Fruit fly (Drosophila melanogaster): Measurements from ENCODE around the gene beta-Spec.

Gene beta-Spec

dm6 chrX:17682745-17683505 is 25.8 kb downstream of the beta-Spec start (continued):
- TF ChIP-seq NfI (GFP tag; optimal IDR thresholded peaks at IDR 0.05) (peak; percentile 45), CG8388 (GFP tag; optimal IDR thresholded peaks at IDR 0.05) (peak; percentile 46), Awh (GFP tag; IDR thresholded peaks at IDR 0.05) (peak; percentile 86), Hr39 (optimal IDR thresholded peaks at IDR 0.05) (no peak), Nf-YB (GFP tag; optimal IDR thresholded peaks at IDR 0.05) (peak; percentile 19), CG16863 (GFP tag; optimal IDR thresholded peaks at IDR 0.05) (peak; percentile 19), fru (optimal IDR thresholded peaks at IDR 0.05) (no peak), HmgD (GFP tag; optimal IDR thresholded peaks at IDR 0.05) (no peak), HLH3B (GFP tag; IDR thresholded peaks at IDR 0.05) (peak; percentile 78), Dad (GFP tag; optimal IDR thresholded peaks at IDR 0.05) (no peak), CG18764 (GFP tag; optimal IDR thresholded peaks at IDR 0.05) (no peak), gem (tag; optimal IDR thresholded peaks at IDR 0.05) (peak; percentile 71), Fer2 (tag; optimal IDR thresholded peaks at IDR 0.05) (no peak), CG15696 (tag; optimal IDR thresholded peaks at IDR 0.05) (peak; percentile 17), CG6765 (GFP tag; optimal IDR thresholded peaks at IDR 0.05) (no peak), CG43689 (GFP tag; IDR thresholded peaks at IDR 0.05) (peak; percentile 63), nerfin-2 (GFP tag; IDR thresholded peaks at IDR 0.05; ENCODE audit: partially characterized antibody) (no peak), CoRest (tag; optimal IDR thresholded peaks at IDR 0.05) (peak; percentile 53), CG11456 (GFP tag; IDR thresholded peaks at IDR 0.05) (peak; percentile 73; the same call in 1 of the 3 replicates), CG1602 (GFP tag; optimal IDR thresholded peaks at IDR 0.05) (peak; percentile 59), CG11093 (GFP tag; IDR thresholded peaks at IDR 0.05) (peak; percentile 83), CG10959 (GFP tag; IDR thresholded peaks at IDR 0.05) (peak; percentile 52), Adf1 (GFP tag; IDR thresholded peaks at IDR 0.05) (peak; percentile 81), Sin3A (optimal IDR thresholded peaks at IDR 0.05) (no peak), MBD-R2 (GFP tag; IDR thresholded peaks at IDR 0.05) (no peak; the same call in 1 of the 2 replicates), Ets65A (GFP tag) (peak; percentile 72), row (GFP tag; IDR thresholded peaks at IDR 0.05) (peak; percentile 88), psq (GFP tag; optimal IDR thresholded peaks at IDR 0.05) (peak; percentile 5), Lim3 (GFP tag; IDR thresholded peaks at IDR 0.05) (peak; percentile 54; the same call in 1 of the 2 replicates), dmrt11E (tag; optimal IDR thresholded peaks at IDR 0.05) (peak; percentile 4), CG7928 (GFP tag; optimal IDR thresholded peaks at IDR 0.05) (no peak), CG7987 (GFP tag; optimal IDR thresholded peaks at IDR 0.05) (no peak), CG31388 (GFP tag; optimal IDR thresholded peaks at IDR 0.05) (no peak), phol (tag; optimal IDR thresholded peaks at IDR 0.05) (peak; percentile 67), Hr51 (GFP tag; optimal IDR thresholded peaks at IDR 0.05) (peak in 1 of 2 experiments; percentile 61), CG14710 (tag; optimal IDR thresholded peaks at IDR 0.05) (peak; percentile 49), sim (GFP tag; IDR thresholded peaks at IDR 0.05) (peak; percentile 49; the same call in 1 of the 2 replicates), Sry-β (GFP tag; optimal IDR thresholded peaks at IDR 0.05) (peak; percentile 77), GATAe (GFP tag; conservative IDR thresholded peaks at IDR 0.05) (no peak), CG2712 (tag; optimal IDR thresholded peaks at IDR 0.05) (peak; percentile 65), HLHmδ (GFP tag; optimal IDR thresholded peaks at IDR 0.05) (no peak), peb (GFP tag; IDR thresholded peaks at IDR 0.05) (peak; percentile 86), stc (GFP tag; IDR thresholded peaks at IDR 0.05) (peak; percentile 83), gce (GFP tag; IDR thresholded peaks at IDR 0.05) (peak; percentile 84), CG17361 (GFP tag; IDR thresholded peaks at IDR 0.05) (peak; percentile 65; the same call in 2 of the 3 replicates), ap (GFP tag; IDR thresholded peaks at IDR 0.05) (peak; percentile 72), pan (optimal IDR thresholded peaks at IDR 0.05) (no peak), pan (GFP tag; optimal IDR thresholded peaks at IDR 0.05 in 1 of 2, IDR thresholded peaks at IDR 0.05 in 1 of 2) (peak in 1 of 2 experiments; percentile 86), rib (GFP tag; IDR thresholded peaks at IDR 0.05) (peak; percentile 38; the same call in 1 of the 2 replicates), CG10543 (GFP tag; optimal IDR thresholded peaks at IDR 0.05) (no peak), jigr1 (GFP tag; IDR thresholded peaks at IDR 0.05) (peak; percentile 58; the same call in 1 of the 3 replicates)
